Worm (Caenorhabditis elegans) whole organism, mixed stage, embryonic: ENCODE data around the gene F10E9.4.

Source experiments
- M03D4.4 ChIP-seq: sonication (generic microtip); optimal IDR thresholded peaks from 2 replicates; lab custom pipeline; 2017; ENCODE audit warnings: mild to moderate bottlenecking, missing genetic modification characterization, missing compliant biosample characterization
- cnd-1 ChIP-seq: fragments of 200-800 bp; sonication (Bioruptor generic); optimal IDR thresholded peaks from 2 replicates; lab custom pipeline; 2018; ENCODE audit warnings: mild to moderate bottlenecking, missing genetic modification characterization, missing compliant biosample characterization
- drap-1 ChIP-seq: fragments of 200-800 bp; sonication (Bioruptor generic); optimal IDR thresholded peaks from 3 replicates; lab custom pipeline; 2018; ENCODE audit warnings: mild to moderate bottlenecking, missing genetic modification characterization, missing compliant biosample characterization
- elt-1 ChIP-seq: sonication (generic microtip); optimal IDR thresholded peaks from 2 replicates; lab custom pipeline; 2017; ENCODE audit warnings: missing genetic modification characterization, mild to moderate bottlenecking, missing compliant biosample characterization, antibody characterized with exemption, moderate library complexity, borderline replicate concordance; ENCODE audit not compliant: insufficient read depth
- elt-3 ChIP-seq: fragments of 150-350 bp; optimal IDR thresholded peaks from 2 replicates; lab custom pipeline; 2014; ENCODE audit warnings: missing biosample characterization, missing genetic modification characterization
- flh-1 ChIP-seq: fragments of 200-800 bp; sonication (Bioruptor generic); optimal IDR thresholded peaks from 2 replicates; lab custom pipeline; 2018; ENCODE audit warnings: mild to moderate bottlenecking, missing genetic modification characterization, moderate library complexity, missing compliant biosample characterization
- hlh-1 ChIP-seq: fragments of 150-350 bp; optimal IDR thresholded peaks from 2 replicates; lab custom pipeline; 2014; ENCODE audit warnings: missing biosample characterization, missing genetic modification reagents, missing genetic modification characterization
- lin-13 ChIP-seq: fragments of 150-350 bp; optimal IDR thresholded peaks from 2 replicates; lab custom pipeline; 2014; ENCODE audit warnings: missing biosample characterization, missing genetic modification characterization
- mep-1 ChIP-seq: fragments of 150-350 bp; optimal IDR thresholded peaks from 2 replicates; lab custom pipeline; 2017; ENCODE audit warnings: missing biosample characterization, missing genetic modification reagents, missing genetic modification characterization, inconsistent platforms
- sptf-1 ChIP-seq: sonication (generic microtip); optimal IDR thresholded peaks from 2 replicates; lab custom pipeline; 2017; ENCODE audit warnings: mild to moderate bottlenecking, missing genetic modification characterization, moderate library complexity, missing compliant biosample characterization
- ztf-11 ChIP-seq: fragments of 150-350 bp; optimal IDR thresholded peaks from 2 replicates; lab custom pipeline; 2014; ENCODE audit warnings: missing biosample characterization, missing genetic modification characterization

DNA sequence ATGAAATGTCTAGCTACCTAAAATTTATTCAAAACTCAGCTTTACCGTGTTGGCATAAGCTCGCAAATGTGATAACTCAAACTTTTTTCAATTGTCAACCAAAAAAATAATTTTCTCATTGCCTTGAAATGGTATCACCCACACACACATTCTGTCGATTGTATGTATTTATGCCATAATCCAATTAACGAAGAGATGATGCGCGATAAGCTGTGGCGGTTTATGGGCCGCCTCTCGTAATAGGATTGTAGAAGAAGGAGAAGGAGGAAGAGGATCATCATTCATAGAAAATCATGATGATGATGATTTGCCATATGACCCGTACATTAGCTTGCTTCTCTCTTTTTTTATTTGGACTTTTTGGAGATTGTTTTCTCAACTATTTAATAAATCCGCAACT, 19.2 kb upstream of the F10E9.4 start:
- TF ChIP-seq flh-1 (GFP tag; lab: Kevin White, UChicago): no peak
- no peak for TF ChIP-seq sptf-1
- no peak for TF ChIP-seq M03D4.4
- TF ChIP-seq mep-1 (tag; lab: Kevin White, UChicago): no peak
- peak; percentile 43 for TF ChIP-seq elt-1 (tag; lab: Kevin White, UChicago)
- TF ChIP-seq hlh-1 (tag; lab: Kevin White, UChicago): no peak
- no peak for TF ChIP-seq ztf-11 (tag; lab: Kevin White, UChicago)
- TF ChIP-seq cnd-1 (tag; lab: Kevin White, UChicago): no peak
- no peak for TF ChIP-seq elt-3 (tag; lab: Kevin White, UChicago)
- no peak for TF ChIP-seq lin-13 (tag; lab: Kevin White, UChicago)
- TF ChIP-seq drap-1 (GFP tag; lab: Kevin White, UChicago): no peak
